Fruit fly (Drosophila melanogaster): ENCODE results near the gene CG3568.
A peak's percentile ranks its signal among the peaks of the same experiment; 100 is the strongest.

Gene CG3568

DNA sequence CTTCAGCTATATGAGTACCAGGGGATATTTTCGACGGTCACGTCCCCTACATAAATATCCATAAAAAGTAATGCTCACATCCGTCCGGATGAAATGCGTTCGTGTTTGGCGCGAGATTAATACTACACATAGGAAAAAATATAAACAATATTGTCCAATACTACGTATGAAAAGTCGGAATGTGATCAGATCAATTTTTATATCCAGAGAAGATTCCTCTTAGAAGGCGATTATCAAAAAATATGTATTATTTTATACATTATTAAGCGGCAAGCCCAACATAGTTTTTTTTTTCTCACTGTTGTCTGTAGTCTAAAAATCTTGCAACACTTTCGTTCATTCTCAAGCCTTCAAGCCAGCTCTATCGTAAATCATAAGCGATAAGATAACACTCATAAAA, 31.5 kb downstream of the CG3568 start (continued):
- peak; percentile 27 for TF ChIP-seq grau (tag; optimal IDR thresholded peaks at IDR 0.05)
- TF ChIP-seq CG4404 (GFP tag; IDR thresholded peaks at IDR 0.05): peak; percentile 34
- no peak for TF ChIP-seq CG6272 (GFP tag; IDR thresholded peaks at IDR 0.05)
- TF ChIP-seq dmrt99B (tag; optimal IDR thresholded peaks at IDR 0.05): peak; percentile 40
- TF ChIP-seq CG10274 (GFP tag; optimal IDR thresholded peaks at IDR 0.05): no peak
- peak; percentile 61 for TF ChIP-seq CG10979 (tag; optimal IDR thresholded peaks at IDR 0.05)
- peak; percentile 57; the same call in 1 of the 2 replicates for TF ChIP-seq Xrp1 (GFP tag; IDR thresholded peaks at IDR 0.05)
- TF ChIP-seq CG30403 (GFP tag; optimal IDR thresholded peaks at IDR 0.05): peak; percentile 21
- no peak for TF ChIP-seq CG3726 (GFP tag; IDR thresholded peaks at IDR 0.05)
- peak; percentile 61 for TF ChIP-seq row (GFP tag; IDR thresholded peaks at IDR 0.05)
- peak; percentile 3 for TF ChIP-seq Usf (GFP tag; optimal IDR thresholded peaks at IDR 0.05)
- peak; percentile 46 for TF ChIP-seq Spps (tag; optimal IDR thresholded peaks at IDR 0.05)
- TF ChIP-seq CG1024 (GFP tag; IDR thresholded peaks at IDR 0.05): peak; percentile 44; the same call in 1 of the 2 replicates
- peak; percentile 20 for TF ChIP-seq CG33557 (GFP tag; optimal IDR thresholded peaks at IDR 0.05)
- peak; percentile 28 for TF ChIP-seq Oli (tag; optimal IDR thresholded peaks at IDR 0.05)
- peak; percentile 36; the same call in 1 of the 3 replicates for TF ChIP-seq croc (GFP tag; conservative IDR thresholded peaks at IDR 0.05)
- TF ChIP-seq phol (tag; optimal IDR thresholded peaks at IDR 0.05): peak; percentile 35
- no peak for TF ChIP-seq eyg (GFP tag; optimal IDR thresholded peaks at IDR 0.05)
- peak; percentile 36 for TF ChIP-seq CG11504 (tag; optimal IDR thresholded peaks at IDR 0.05)
- 0 out of 2 replicates have a peak, but pooled peaks have one; percentile 29 for TF ChIP-seq ranshi (GFP tag; IDR thresholded peaks at IDR 0.05)
- no peak for TF ChIP-seq otp (GFP tag; IDR thresholded peaks at IDR 0.05)
- peak; percentile 26; the same call in 1 of the 2 replicates for TF ChIP-seq sisA (GFP tag; IDR thresholded peaks at IDR 0.05)
- TF ChIP-seq CG14441 (GFP tag; IDR thresholded peaks at IDR 0.05): 0 out of 2 replicates have a peak, but pooled peaks have one; percentile 26
- TF ChIP-seq nmo (GFP tag; optimal IDR thresholded peaks at IDR 0.05): peak; percentile 42
- TF ChIP-seq CG10959 (GFP tag; IDR thresholded peaks at IDR 0.05): peak; percentile 65; the same call in 1 of the 2 replicates
- TF ChIP-seq Dll (GFP tag; IDR thresholded peaks at IDR 0.05; ENCODE audit: partially characterized antibody): no peak
- TF ChIP-seq zf30C (GFP tag; optimal IDR thresholded peaks at IDR 0.05): peak; percentile 17
- peak; percentile 72 for TF ChIP-seq dmrt11E (tag; optimal IDR thresholded peaks at IDR 0.05)
- TF ChIP-seq CG2712 (tag; optimal IDR thresholded peaks at IDR 0.05): peak; percentile 66
- TF ChIP-seq Atf3 (GFP tag; optimal IDR thresholded peaks at IDR 0.05): no peak
- peak in 1 of 2 experiments; percentile 5 for TF ChIP-seq Pdp1 (GFP tag; optimal IDR thresholded peaks at IDR 0.05)
- TF ChIP-seq CoRest (tag; optimal IDR thresholded peaks at IDR 0.05): peak; percentile 23
- TF ChIP-seq CG17802 (tag; optimal IDR thresholded peaks at IDR 0.05): no peak
- TF ChIP-seq CG8765 (GFP tag; IDR thresholded peaks at IDR 0.05): peak; percentile 25; the same call in 1 of the 2 replicates
- TF ChIP-seq Sox102F (GFP tag; optimal IDR thresholded peaks at IDR 0.05): peak; percentile 42
- peak; percentile 26 for TF ChIP-seq Ssrp (tag; optimal IDR thresholded peaks at IDR 0.05)
- TF ChIP-seq CG8924 (tag; optimal IDR thresholded peaks at IDR 0.05): peak; percentile 31
- TF ChIP-seq zfh1 (GFP tag; IDR thresholded peaks at IDR 0.05): peak; percentile 52; the same call in 1 of the 3 replicates

- TF ChIP-seq CG9932 (GFP tag; IDR thresholded peaks at IDR 0.05) (no peak), sim (GFP tag; IDR thresholded peaks at IDR 0.05) (0 out of 2 replicates have a peak, but pooled peaks have one; percentile 17), CG34422 (GFP tag; IDR thresholded peaks at IDR 0.05) (peak; percentile 34; the same call in 1 of the 3 replicates), Atf-2 (GFP tag; optimal IDR thresholded peaks at IDR 0.05) (peak; percentile 17), ab (GFP tag; optimal IDR thresholded peaks at IDR 0.05) (no peak), CG18476 (GFP tag; optimal IDR thresholded peaks at IDR 0.05) (peak; percentile 7), HLH4C (GFP tag; IDR thresholded peaks at IDR 0.05; ENCODE audit: partially characterized antibody) (no peak), CG11695 (GFP tag; IDR thresholded peaks at IDR 0.05) (0 out of 3 replicates have a peak, but pooled peaks have one; percentile 30), Dbx (GFP tag; IDR thresholded peaks at IDR 0.05) (no peak), CG8089 (GFP tag; optimal IDR thresholded peaks at IDR 0.05) (no peak), Ssrp (tag; optimal IDR thresholded peaks at IDR 0.05) (peak; percentile 63), pb (GFP tag; optimal IDR thresholded peaks at IDR 0.05) (no peak), Jarid2 (GFP tag; optimal IDR thresholded peaks at IDR 0.05) (no peak), NC2β (GFP tag; optimal IDR thresholded peaks at IDR 0.05) (no peak), CG30403 (GFP tag; optimal IDR thresholded peaks at IDR 0.05) (peak; percentile 38), tll (GFP tag; optimal IDR thresholded peaks at IDR 0.05) (no peak)
These were observed 39.3 kb downstream of the CG3568 start for dm6 chrX:4581769-4582168.
